Worm (Caenorhabditis elegans) whole organism, early embryonic: ENCODE results near the gene perm-1.

Experiments used
- B0310.2 ChIP-seq: sonication (generic microtip); optimal IDR thresholded peaks from 2 replicates; lab custom pipeline; 2016; ENCODE audit warnings: mild to moderate bottlenecking, missing genetic modification characterization, missing compliant biosample characterization
- ama-1 ChIP-seq: fragments of 150-350 bp; optimal IDR thresholded peaks from 2 replicates; lab custom pipeline; 2014
- ceh-36 ChIP-seq: sonication (generic microtip); optimal IDR thresholded peaks from 2 replicates; lab custom pipeline; 2016; ENCODE audit warnings: missing genetic modification characterization, inconsistent platforms, missing compliant biosample characterization
- hmbx-1 ChIP-seq: sonication (generic microtip); optimal IDR thresholded peaks from 2 replicates; lab custom pipeline; 2016; ENCODE audit warnings: mild to moderate bottlenecking, missing genetic modification characterization, missing compliant biosample characterization
- hmg-4 ChIP-seq: fragments of 200-800 bp; sonication (Bioruptor generic); optimal IDR thresholded peaks from 2 replicates; lab custom pipeline; 2018; ENCODE audit warnings: mild to moderate bottlenecking, missing genetic modification characterization, missing compliant biosample characterization
- hnd-1 ChIP-seq: sonication (generic microtip); optimal IDR thresholded peaks from 2 replicates; lab custom pipeline; 2016; ENCODE audit warnings: missing genetic modification characterization, missing compliant biosample characterization
- sea-1 ChIP-seq: fragments of 200-800 bp; sonication (Bioruptor generic); conservative IDR thresholded peaks from 2 replicates; pipeline ENCODE4 v1.3.6; 2022; ENCODE audit warnings: missing genetic modification characterization, missing compliant biosample characterization
- tbx-11 ChIP-seq: fragments of 200-800 bp; sonication (Bioruptor generic); IDR thresholded peaks from 2 replicates; pipeline ENCODE4 v1.3.6; 2022; ENCODE audit warnings: missing genetic modification characterization, missing compliant biosample characterization

DNA sequence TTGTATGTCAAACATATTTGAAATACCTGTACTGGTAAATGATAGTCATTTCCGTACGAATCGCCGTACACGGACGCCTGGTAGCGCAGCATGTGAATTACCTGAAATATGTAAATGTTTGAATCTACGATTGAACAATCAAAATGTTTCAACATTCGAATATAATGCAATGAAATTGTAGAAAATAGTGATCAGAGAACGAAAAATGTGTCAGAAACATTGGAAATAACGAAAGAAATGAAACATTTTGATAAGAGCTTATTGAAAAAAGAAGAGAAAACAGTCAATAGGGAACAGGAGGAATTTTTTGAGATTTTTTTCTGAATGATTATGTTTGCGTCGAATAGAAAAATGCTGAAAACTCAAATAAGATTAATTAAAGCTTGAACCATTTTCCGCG lies 10.6 kb upstream of the perm-1 start, which contains the start of gene ztf-17:
- TF ChIP-seq sea-1 (GFP tag; lab: Robert Waterston, UW) (no peak), tbx-11 (GFP tag; lab: Robert Waterston, UW) (no peak), hmbx-1 (tag; lab: Kevin White, UChicago) (no peak), B0310.2 (no peak), hmg-4 (no peak), ceh-36 (tag; lab: Kevin White, UChicago) (no peak), hnd-1 (tag; lab: Kevin White, UChicago) (no peak), ama-1 (no peak)
